Fruit fly (Drosophila melanogaster): Measurements from ENCODE around the gene Sh3beta.
A peak's percentile ranks its signal among the peaks of the same experiment; 100 is the strongest.

The Sh3beta gene

dm6 chr3L:7323348-7323747, 45.7 kb downstream of the Sh3beta start, which contains the start of the genes RhoGEF4 and Rint1 (continued):
- no peak for TF ChIP-seq CG12236 (GFP tag; optimal IDR thresholded peaks at IDR 0.05)
- TF ChIP-seq CG10147 (GFP tag; optimal IDR thresholded peaks at IDR 0.05): peak; percentile 74
- TF ChIP-seq Med (GFP tag): peak; percentile 90

dm6 chr3L:7319768-7320167, 49.3 kb downstream of the Sh3beta start, which contains the start of gene CG8607:
Gene CG8607 (plus strand): TSS chr3L:7320068.
- TF ChIP-seq ab (GFP tag; optimal IDR thresholded peaks at IDR 0.05) (no peak), Side (GFP tag; optimal IDR thresholded peaks at IDR 0.05) (no peak), CG7928 (GFP tag; optimal IDR thresholded peaks at IDR 0.05) (peak; percentile 21), sens (GFP tag) (peak; percentile 15), crp (GFP tag; optimal IDR thresholded peaks at IDR 0.05) (peak in 1 of 2 experiments; percentile 57)
